Worm (Caenorhabditis elegans): ENCODE data around the gene rmh-2.

DNA sequence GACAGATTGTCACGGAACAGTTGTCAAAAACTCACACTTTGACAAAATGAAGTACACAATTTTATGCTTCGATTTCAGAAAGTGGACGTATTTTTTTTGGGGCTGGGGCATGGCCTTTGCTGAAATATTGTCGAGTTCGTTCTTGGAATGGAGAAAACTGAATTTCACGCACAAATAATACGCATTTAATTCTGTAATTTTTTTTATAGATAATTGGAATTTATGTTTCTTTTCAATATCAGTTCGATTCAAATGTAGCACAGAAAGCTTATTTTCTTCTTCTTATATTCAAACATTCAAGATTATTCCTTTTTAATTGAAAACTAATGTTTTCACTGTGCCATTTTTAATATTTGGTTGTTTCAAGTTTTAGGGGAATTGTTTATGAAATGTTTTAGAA is 29.8 kb upstream of the rmh-2 start, which contains the start of gene T07C12.10:
- TF ChIP-seq hmg-20 (GFP tag; IDR thresholded peaks at IDR 0.05) (no peak), lin-40 (tag; optimal IDR thresholded peaks at IDR 0.05) (no peak)

All from whole organism, young adult.